Worm (Caenorhabditis elegans): ENCODE results near the gene C25B8.8.

DNA sequence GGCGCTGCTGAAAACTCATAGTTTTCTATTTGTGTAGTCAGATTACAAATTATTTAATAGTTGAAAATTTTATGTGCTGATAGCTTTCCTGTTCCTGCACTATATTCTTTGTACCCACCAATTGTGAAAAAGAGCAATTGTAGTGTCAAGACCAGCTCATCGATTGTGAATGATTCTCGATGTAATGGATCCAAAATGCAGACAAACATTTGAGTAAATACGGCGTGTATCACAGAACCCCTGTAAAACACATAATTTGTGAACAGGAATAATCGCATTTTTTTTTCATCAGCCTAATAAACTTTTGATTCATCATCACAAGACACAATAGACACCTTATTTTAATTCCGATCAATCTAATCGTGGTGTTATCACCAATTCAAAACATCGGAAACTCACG is 52.5 kb downstream of the C25B8.8 start:
- TF ChIP-seq nhr-11 (tag; optimal IDR thresholded peaks at IDR 0.05) (no peak), elt-3 (tag; optimal IDR thresholded peaks at IDR 0.05) (no peak), mab-9 (GFP tag; IDR thresholded peaks at IDR 0.05) (no peak), nhr-90 (tag; optimal IDR thresholded peaks at IDR 0.05; ENCODE audit: poor library complexity) (no peak), mdl-1 (tag; optimal IDR thresholded peaks at IDR 0.05) (no peak), unc-98 (GFP tag; IDR thresholded peaks at IDR 0.05) (no peak), ama-1 (optimal IDR thresholded peaks at IDR 0.05) (no peak), fkh-8 (tag; optimal IDR thresholded peaks at IDR 0.05) (no peak), nhr-237 (tag; optimal IDR thresholded peaks at IDR 0.05) (no peak)
